Worm (Caenorhabditis elegans): Measurements from ENCODE around the gene cdh-4.

Gene cdh-4

ce11 chrIII:4520057-4520456 is at the start of gene cdh-4:
Gene cdh-4 (plus strand): TSS chrIII:4520357.
- TF ChIP-seq syd-9 (tag; optimal IDR thresholded peaks at IDR 0.05) (no peak), fax-1 (tag; optimal IDR thresholded peaks at IDR 0.05) (no peak), lin-11 (tag; optimal IDR thresholded peaks at IDR 0.05) (no peak), ceh-34 (tag; optimal IDR thresholded peaks at IDR 0.05) (no peak), ceh-9 (tag; optimal IDR thresholded peaks at IDR 0.05) (no peak), eyg-1 (tag; optimal IDR thresholded peaks at IDR 0.05) (no peak), ahr-1 (tag; optimal IDR thresholded peaks at IDR 0.05) (no peak), ceh-45 (GFP tag; IDR thresholded peaks at IDR 0.05) (no peak), zip-5 (tag; optimal IDR thresholded peaks at IDR 0.05) (no peak), ztf-16 (tag; optimal IDR thresholded peaks at IDR 0.05) (no peak), unc-86 (tag; optimal IDR thresholded peaks at IDR 0.05) (no peak), pha-2 (tag; optimal IDR thresholded peaks at IDR 0.05) (no peak), odd-2 (tag; optimal IDR thresholded peaks at IDR 0.05) (no peak), sox-2 (GFP tag; IDR thresholded peaks at IDR 0.05) (no peak), ceh-30 (tag; optimal IDR thresholded peaks at IDR 0.05) (no peak), pag-3 (tag; optimal IDR thresholded peaks at IDR 0.05; ENCODE audit: borderline replicate concordance) (no peak), T23F11.4 (GFP tag; optimal IDR thresholded peaks at IDR 0.05) (no peak), unc-55 (GFP tag; optimal IDR thresholded peaks at IDR 0.05) (no peak)

- TF ChIP-seq ceh-18 (tag; optimal IDR thresholded peaks at IDR 0.05) (peak; percentile 58), C08G9.2 (tag; optimal IDR thresholded peaks at IDR 0.05) (peak; percentile 67), dmd-4 (tag; optimal IDR thresholded peaks at IDR 0.05; ENCODE audit: borderline replicate concordance) (peak; percentile 65), hlh-6 (tag; optimal IDR thresholded peaks at IDR 0.05) (peak; percentile 90), hlh-30 (tag; optimal IDR thresholded peaks at IDR 0.05; ENCODE audit: insufficient read depth) (peak; percentile 49), eyg-1 (tag; optimal IDR thresholded peaks at IDR 0.05) (peak; percentile 89), fkh-10 (GFP tag; optimal IDR thresholded peaks at IDR 0.05) (no peak), F13H6.1 (tag; optimal IDR thresholded peaks at IDR 0.05) (peak; percentile 73), gmeb-2 (tag; optimal IDR thresholded peaks at IDR 0.05) (peak; percentile 85), hlh-15 (tag; optimal IDR thresholded peaks at IDR 0.05) (peak; percentile 69), unc-3 (GFP tag; conservative IDR thresholded peaks at IDR 0.05) (peak; percentile 78), unc-3 (tag; optimal IDR thresholded peaks at IDR 0.05) (peak; percentile 86), lin-11 (tag; optimal IDR thresholded peaks at IDR 0.05) (peak; percentile 83), pqm-1 (tag; optimal IDR thresholded peaks at IDR 0.05) (peak; percentile 46), nhr-232 (tag; optimal IDR thresholded peaks at IDR 0.05) (peak; percentile 85), madf-2 (tag; optimal IDR thresholded peaks at IDR 0.05) (peak; percentile 72), pha-4 (tag; optimal IDR thresholded peaks at IDR 0.05) (no peak), elt-2 (tag; optimal IDR thresholded peaks at IDR 0.05) (peak; percentile 93), ceh-6 (GFP tag; optimal IDR thresholded peaks at IDR 0.05) (peak; percentile 92), hlh-13 (GFP tag; optimal IDR thresholded peaks at IDR 0.05) (peak; percentile 83), T23F11.4 (GFP tag; optimal IDR thresholded peaks at IDR 0.05) (peak; percentile 84), dve-1 (tag; optimal IDR thresholded peaks at IDR 0.05) (peak; percentile 95), ceh-30 (tag; optimal IDR thresholded peaks at IDR 0.05) (peak; percentile 30), C38D4.7 (GFP tag; optimal IDR thresholded peaks at IDR 0.05) (peak; percentile 86), hlh-8 (tag; optimal IDR thresholded peaks at IDR 0.05) (peak; percentile 72), ceh-48 (tag; optimal IDR thresholded peaks at IDR 0.05) (peak; percentile 79), pros-1 (tag; optimal IDR thresholded peaks at IDR 0.05) (no peak), nfya-1 (tag; optimal IDR thresholded peaks at IDR 0.05) (peak; percentile 41), ceh-19 (GFP tag; optimal IDR thresholded peaks at IDR 0.05) (peak; percentile 89), rnt-1 (tag; optimal IDR thresholded peaks at IDR 0.05) (peak; percentile 61), odd-2 (tag; optimal IDR thresholded peaks at IDR 0.05) (peak; percentile 62), pat-9 (tag; optimal IDR thresholded peaks at IDR 0.05) (peak; percentile 87), ceh-22 (tag; optimal IDR thresholded peaks at IDR 0.05) (peak; percentile 42), mec-3 (tag; optimal IDR thresholded peaks at IDR 0.05; ENCODE audit: borderline replicate concordance) (no peak), zip-5 (tag; optimal IDR thresholded peaks at IDR 0.05) (peak; percentile 54), tbx-7 (tag; optimal IDR thresholded peaks at IDR 0.05) (peak; percentile 60), unc-42 (tag; optimal IDR thresholded peaks at IDR 0.05) (peak; percentile 45), Y22D7AL.16 (tag; optimal IDR thresholded peaks at IDR 0.05) (peak; percentile 80), tbx-2 (tag; optimal IDR thresholded peaks at IDR 0.05) (peak; percentile 91), syd-9 (tag; optimal IDR thresholded peaks at IDR 0.05) (peak; percentile 87), sox-2 (GFP tag; IDR thresholded peaks at IDR 0.05) (peak; percentile 83)
Measured at ce11 chrIII:4470793-4471192, 49.4 kb upstream of the cdh-4 start.
